Worm (Caenorhabditis elegans) whole organism, L1 larva: Measurements from ENCODE around the gene F53A9.8.

Source experiments
- elt-2 ChIP-seq: sonication (generic microtip); optimal IDR thresholded peaks from 2 replicates; lab custom pipeline; 2016; ENCODE audit warnings: missing genetic modification characterization, mild to moderate bottlenecking, inconsistent platforms, missing compliant biosample characterization, missing genetic modification reagents
- fkh-4 ChIP-seq: sonication (generic microtip); optimal IDR thresholded peaks from 2 replicates; lab custom pipeline; 2016; ENCODE audit warnings: missing compliant biosample characterization, missing genetic modification characterization, borderline replicate concordance
- nhr-47 ChIP-seq: sonication (generic microtip); optimal IDR thresholded peaks from 2 replicates; lab custom pipeline; 2016; ENCODE audit warnings: mild to moderate bottlenecking, missing genetic modification characterization, moderate library complexity, missing compliant biosample characterization
- nhr-76 ChIP-seq: sonication (generic microtip); optimal IDR thresholded peaks from 2 replicates; lab custom pipeline; 2017; ENCODE audit warnings: missing biosample characterization, missing genetic modification characterization
- nhr-85 ChIP-seq: sonication (generic microtip); peaks from one replicate; lab custom pipeline; 2016; ENCODE audit warnings: missing genetic modification characterization, inconsistent platforms, missing compliant biosample characterization
- nhr-90 ChIP-seq: sonication (generic microtip); optimal IDR thresholded peaks from 2 replicates; lab custom pipeline; 2016; ENCODE audit warnings: mild to moderate bottlenecking, missing genetic modification characterization, missing compliant biosample characterization; ENCODE audit not compliant: poor library complexity
- pag-3 ChIP-seq: sonication (generic microtip); optimal IDR thresholded peaks from 2 replicates; lab custom pipeline; 2017; ENCODE audit warnings: missing genetic modification characterization, mild to moderate bottlenecking, missing compliant biosample characterization, antibody characterized with exemption, borderline replicate concordance; ENCODE audit not compliant: insufficient read depth
- snu-23 ChIP-seq: sonication (generic microtip); optimal IDR thresholded peaks from 2 replicates; lab custom pipeline; 2016; ENCODE audit warnings: missing genetic modification characterization, missing compliant biosample characterization
- ztf-4 ChIP-seq: fragments of 150-350 bp; optimal IDR thresholded peaks from 2 replicates; lab custom pipeline; 2014; ENCODE audit warnings: missing biosample characterization, missing genetic modification characterization

The F53A9.8 gene

ce11 chrX:8674514-8674913, 44.2 kb downstream of the F53A9.8 start (continued):
- peak; percentile 83 for TF ChIP-seq nhr-90
- peak; percentile 71 for TF ChIP-seq snu-23 (GFP tag; lab: Kevin White, UChicago)
- TF ChIP-seq nhr-85 (tag; lab: Kevin White, UChicago) = peak; percentile 98
- peak; percentile 24 for TF ChIP-seq pag-3
- peak; percentile 55 for TF ChIP-seq nhr-47

- TF ChIP-seq ztf-4 (tag; lab: Kevin White, UChicago) (no peak), nhr-76 (tag; lab: Kevin White, UChicago) (no peak), fkh-4 (tag; lab: Kevin White, UChicago) (no peak), elt-2 (tag; lab: Kevin White, UChicago) (no peak)
Measured at ce11 chrX:8672760-8673159, 45.9 kb downstream of the F53A9.8 start, which contains the start of the genes K09E2.2 and K09E2.3. Gene K09E2.2, plus strand, starts transcription at chrX:8673060. Gene K09E2.3, plus strand, starts transcription at chrX:8673084.
